Fruit fly (Drosophila melanogaster): ENCODE data around the gene drd.

Gene drd

DNA sequence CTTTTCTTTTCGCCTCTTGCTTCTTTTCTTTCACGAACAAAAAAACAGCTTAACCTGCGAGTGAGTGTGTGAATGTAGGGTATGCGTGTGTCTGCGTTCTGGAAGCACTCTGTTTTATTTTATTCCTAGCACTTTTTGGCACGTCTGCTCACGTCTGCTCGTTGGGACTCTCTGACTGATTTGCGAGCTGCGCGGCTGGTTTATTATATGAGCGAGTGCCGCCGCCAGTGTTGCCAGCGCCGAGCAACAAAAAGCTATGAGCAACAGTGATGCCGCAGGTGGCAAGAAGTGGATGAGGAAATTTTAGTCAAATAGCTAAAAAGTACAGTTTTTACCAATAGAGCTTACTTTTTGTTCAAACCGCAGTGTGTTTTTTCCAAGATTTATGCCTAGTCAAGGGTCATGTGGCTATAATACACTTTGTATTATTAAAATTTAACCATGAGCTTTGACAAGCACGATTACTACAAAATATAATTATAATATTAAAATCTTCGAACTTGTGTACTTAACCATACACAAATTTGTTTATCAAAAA is 49.4 kb upstream of the drd start, which contains the start of gene Lsd-2 (continued):
- TF ChIP-seq Elba2 (GFP tag; optimal IDR thresholded peaks at IDR 0.05) (no peak), CG33213 (GFP tag; optimal IDR thresholded peaks at IDR 0.05) (peak; percentile 14), CG8089 (GFP tag; optimal IDR thresholded peaks at IDR 0.05) (peak; percentile 29), eyg (GFP tag; optimal IDR thresholded peaks at IDR 0.05) (peak; percentile 25), HmgZ (tag; optimal IDR thresholded peaks at IDR 0.05) (peak; percentile 34), Neu2 (GFP tag; optimal IDR thresholded peaks at IDR 0.05; ENCODE audit: borderline replicate concordance) (no peak), CG30431 (GFP tag; optimal IDR thresholded peaks at IDR 0.05) (no peak), nom (GFP tag; optimal IDR thresholded peaks at IDR 0.05) (peak; percentile 75), CG34422 (GFP tag; IDR thresholded peaks at IDR 0.05) (0 out of 3 replicates have a peak, but pooled peaks have one; percentile 47), gce (GFP tag; IDR thresholded peaks at IDR 0.05) (0 out of 3 replicates have a peak, but pooled peaks have one; percentile 18), Hmx (GFP tag; optimal IDR thresholded peaks at IDR 0.05) (no peak), ac (GFP tag; optimal IDR thresholded peaks at IDR 0.05) (no peak), CG14667 (GFP tag; IDR thresholded peaks at IDR 0.05) (no peak), psq (GFP tag; optimal IDR thresholded peaks at IDR 0.05) (peak; percentile 51), CG1792 (GFP tag; optimal IDR thresholded peaks at IDR 0.05) (peak; percentile 22), NFAT (GFP tag; IDR thresholded peaks at IDR 0.05) (peak; percentile 48; the same call in 1 of the 2 replicates), Nf-YC (tag; optimal IDR thresholded peaks at IDR 0.05) (peak; percentile 49), croc (GFP tag; conservative IDR thresholded peaks at IDR 0.05) (no peak), CG17359 (tag; optimal IDR thresholded peaks at IDR 0.05) (peak; percentile 13), MBD-R2 (GFP tag; IDR thresholded peaks at IDR 0.05) (no peak; the same call in 1 of the 2 replicates), Hr39 (optimal IDR thresholded peaks at IDR 0.05) (no peak), Rfx (GFP tag; IDR thresholded peaks at IDR 0.05) (peak; percentile 64), CG16863 (GFP tag; optimal IDR thresholded peaks at IDR 0.05) (no peak), sob (GFP tag; IDR thresholded peaks at IDR 0.05) (0 out of 2 replicates have a peak, but pooled peaks have one; percentile 30), CTCF (GFP tag; optimal IDR thresholded peaks at IDR 0.05) (no peak), CG17829 (tag; optimal IDR thresholded peaks at IDR 0.05) (no peak), Tbp (GFP tag; optimal IDR thresholded peaks at IDR 0.05) (no peak), CG4617 (GFP tag; optimal IDR thresholded peaks at IDR 0.05; ENCODE audit: borderline replicate concordance) (no peak), Scr (GFP tag; IDR thresholded peaks at IDR 0.05; ENCODE audit: partially characterized antibody) (no peak), CG31224 (GFP tag; IDR thresholded peaks at IDR 0.05) (no peak), repo (GFP tag; optimal IDR thresholded peaks at IDR 0.05) (peak; percentile 9), CG18764 (GFP tag; optimal IDR thresholded peaks at IDR 0.05) (no peak), CG12391 (tag; optimal IDR thresholded peaks at IDR 0.05) (peak; percentile 16), pb (GFP tag; optimal IDR thresholded peaks at IDR 0.05) (no peak), Nf-YB (GFP tag; optimal IDR thresholded peaks at IDR 0.05) (no peak), Spps (tag; optimal IDR thresholded peaks at IDR 0.05) (no peak), CG3838 (GFP tag; optimal IDR thresholded peaks at IDR 0.05) (no peak), CG16815 (GFP tag; optimal IDR thresholded peaks at IDR 0.05) (no peak), Atf-2 (GFP tag; optimal IDR thresholded peaks at IDR 0.05) (no peak), CG2875 (GFP tag; optimal IDR thresholded peaks at IDR 0.05) (no peak), HHEX (GFP tag; optimal IDR thresholded peaks at IDR 0.05) (peak; percentile 24), nau (GFP tag; optimal IDR thresholded peaks at IDR 0.05) (no peak), ERR (GFP tag; optimal IDR thresholded peaks at IDR 0.05) (no peak), CG9609 (GFP tag; optimal IDR thresholded peaks at IDR 0.05) (no peak), CG15514 (GFP tag; optimal IDR thresholded peaks at IDR 0.05) (peak; percentile 47), Dad (GFP tag; optimal IDR thresholded peaks at IDR 0.05) (no peak), CG1832 (GFP tag; optimal IDR thresholded peaks at IDR 0.05) (no peak), CG10959 (GFP tag; IDR thresholded peaks at IDR 0.05) (no peak), CG11093 (GFP tag; IDR thresholded peaks at IDR 0.05) (no peak), CG6175 (GFP tag; IDR thresholded peaks at IDR 0.05) (no peak), CG11695 (GFP tag; IDR thresholded peaks at IDR 0.05) (no peak), Sin3A (optimal IDR thresholded peaks at IDR 0.05) (no peak), CG9797 (GFP tag; optimal IDR thresholded peaks at IDR 0.05) (no peak)
